Worm (Caenorhabditis elegans) whole organism, young adult: ENCODE data around the gene toca-1.

Source experiments
- B0035.1 ChIP-seq: sonication (generic microtip); optimal IDR thresholded peaks from 2 replicates; lab custom pipeline; 2016; ENCODE audit warnings: missing genetic modification characterization, mild to moderate bottlenecking, missing compliant biosample characterization, missing genotype, missing genetic modification reagents
- B0261.1 ChIP-seq: sonication (generic microtip); optimal IDR thresholded peaks from 2 replicates; lab custom pipeline; 2016; ENCODE audit warnings: mild to moderate bottlenecking, missing genetic modification characterization, moderate library complexity, missing compliant biosample characterization
- D2030.7 ChIP-seq: fragments of 200-800 bp; sonication (Bioruptor generic); IDR thresholded peaks from 2 replicates; pipeline ENCODE4 v1.3.6; 2022; ENCODE audit warnings: missing genetic modification reagents, missing genetic modification characterization, missing compliant biosample characterization
- F23B12.7 ChIP-seq: sonication (generic microtip); optimal IDR thresholded peaks from 2 replicates; lab custom pipeline; 2017; ENCODE audit warnings: missing genetic modification characterization, mild to moderate bottlenecking, missing compliant biosample characterization, antibody characterized with exemption, moderate library complexity; ENCODE audit not compliant: insufficient read depth
- F37B4.10 ChIP-seq: fragments of 200-800 bp; sonication (Bioruptor generic); IDR thresholded peaks from 2 replicates; pipeline ENCODE4 v1.3.6; 2022; ENCODE audit warnings: missing genetic modification characterization, missing compliant biosample characterization
- F39B2.1 ChIP-seq: fragments of 200-800 bp; sonication (Bioruptor generic); IDR thresholded peaks from 2 replicates; pipeline ENCODE4 v1.3.6; 2022; ENCODE audit warnings: missing genetic modification reagents, missing genetic modification characterization, missing compliant biosample characterization
- F55B11.4 ChIP-seq: sonication (generic microtip); optimal IDR thresholded peaks from 2 replicates; lab custom pipeline; 2016; ENCODE audit warnings: missing compliant biosample characterization, missing genetic modification characterization, borderline replicate concordance; ENCODE audit not compliant: insufficient read depth
- Y53F4B.3 ChIP-seq: fragments of 200-800 bp; sonication (Bioruptor generic); IDR thresholded peaks from 2 replicates; pipeline ENCODE4 v1.3.6; 2022; ENCODE audit warnings: missing genetic modification reagents, missing genetic modification characterization, missing compliant biosample characterization
- ZK185.1 ChIP-seq: sonication (generic microtip); optimal IDR thresholded peaks from 2 replicates; lab custom pipeline; 2016; ENCODE audit warnings: mild to moderate bottlenecking, missing genetic modification characterization, missing compliant biosample characterization; ENCODE audit not compliant: poor library complexity, severe bottlenecking
- attf-5 ChIP-seq: fragments of 200-800 bp; sonication (Bioruptor generic); optimal IDR thresholded peaks from 2 replicates; lab custom pipeline; 2018; ENCODE audit warnings: mild to moderate bottlenecking, missing genetic modification characterization, missing compliant biosample characterization
- attf-6 ChIP-seq: fragments of 200-800 bp; sonication (Bioruptor generic); IDR thresholded peaks from 2 replicates; pipeline ENCODE4 v1.3.6; 2022; ENCODE audit warnings: missing genetic modification reagents, missing genetic modification characterization, missing compliant biosample characterization
- ceh-91 ChIP-seq: fragments of 200-800 bp; sonication (Bioruptor generic); IDR thresholded peaks from 2 replicates; pipeline ENCODE4 v1.3.6; 2022; ENCODE audit warnings: missing genetic modification reagents, missing genetic modification characterization, missing compliant biosample characterization
- chd-7 ChIP-seq: sonication (generic microtip); optimal IDR thresholded peaks from 2 replicates; lab custom pipeline; 2016; ENCODE audit warnings: mild to moderate bottlenecking, missing genetic modification characterization, moderate library complexity, missing compliant biosample characterization
- dpff-1 ChIP-seq: sonication (generic microtip); optimal IDR thresholded peaks from 2 replicates; lab custom pipeline; 2017; ENCODE audit warnings: mild to moderate bottlenecking, missing genetic modification characterization, missing compliant biosample characterization
- him-1 ChIP-seq: sonication (generic microtip); optimal IDR thresholded peaks from 2 replicates; lab custom pipeline; 2016; ENCODE audit warnings: missing genotype, missing genetic modification reagents, missing genetic modification characterization, missing compliant biosample characterization
- hmg-1.2 ChIP-seq: fragments of 200-800 bp; sonication (Bioruptor generic); IDR thresholded peaks from 2 replicates; pipeline ENCODE4 v1.3.6; 2022; ENCODE audit warnings: missing genetic modification reagents, missing genetic modification characterization, missing compliant biosample characterization
- hrde-1 ChIP-seq: sonication (generic microtip); optimal IDR thresholded peaks from 2 replicates; lab custom pipeline; 2016; ENCODE audit warnings: missing genetic modification characterization, mild to moderate bottlenecking, missing compliant biosample characterization, moderate library complexity, missing genotype, missing genetic modification reagents, borderline replicate concordance
- let-607 ChIP-seq, 2 experiments: fragments of 200-800 bp in 1 of 2; sonication (Bioruptor generic) in 1 of 2; sonication (generic microtip) in 1 of 2; optimal IDR thresholded peaks; 2 replicates each; lab custom pipeline; 2016 to 2018; ENCODE audit warnings: mild to moderate bottlenecking in 2 of 2, missing compliant biosample characterization in 2 of 2, missing genetic modification characterization in 2 of 2, moderate library complexity in 2 of 2, missing genotype in 1 of 2
- lin-26 ChIP-seq: fragments of 200-800 bp; sonication (Bioruptor generic); IDR thresholded peaks from 2 replicates; pipeline ENCODE4 v1.3.6; 2022; ENCODE audit warnings: missing genetic modification reagents, missing genetic modification characterization, missing compliant biosample characterization
- lin-40 ChIP-seq: sonication (generic microtip); optimal IDR thresholded peaks from 2 replicates; lab custom pipeline; 2016; ENCODE audit warnings: missing genetic modification characterization, mild to moderate bottlenecking, missing compliant biosample characterization, missing genotype, missing genetic modification reagents
- lsy-27 ChIP-seq: sonication (generic microtip); optimal IDR thresholded peaks from 2 replicates; lab custom pipeline; 2017; ENCODE audit warnings: missing genetic modification characterization, mild to moderate bottlenecking, missing compliant biosample characterization, antibody characterized with exemption, missing genotype, borderline replicate concordance; ENCODE audit not compliant: insufficient read depth
- mcd-1 ChIP-seq: fragments of 200-800 bp; sonication (Bioruptor generic); IDR thresholded peaks from 2 replicates; pipeline ENCODE4 v1.3.6; 2022; ENCODE audit warnings: missing genetic modification reagents, missing genetic modification characterization, missing compliant biosample characterization
- mes-4 ChIP-seq: sonication (generic microtip); optimal IDR thresholded peaks from 2 replicates; lab custom pipeline; 2016; ENCODE audit warnings: missing genotype, missing genetic modification characterization, missing compliant biosample characterization
- mxl-1 ChIP-seq: sonication (generic microtip); optimal IDR thresholded peaks from 2 replicates; lab custom pipeline; 2016; ENCODE audit warnings: missing genetic modification characterization, missing compliant biosample characterization
- nhr-179 ChIP-seq: sonication (generic microtip); optimal IDR thresholded peaks from 2 replicates; lab custom pipeline; 2016; ENCODE audit warnings: mild to moderate bottlenecking, missing genetic modification characterization, missing compliant biosample characterization
- nhr-90 ChIP-seq: sonication (generic microtip); optimal IDR thresholded peaks from 2 replicates; lab custom pipeline; 2016; ENCODE audit warnings: missing genotype, mild to moderate bottlenecking, missing genetic modification characterization, missing compliant biosample characterization
- repo-1 ChIP-seq: sonication (generic microtip); optimal IDR thresholded peaks from 2 replicates; lab custom pipeline; 2017; ENCODE audit warnings: mild to moderate bottlenecking, missing genetic modification characterization, missing compliant biosample characterization
- sdz-38 ChIP-seq: sonication (generic microtip); optimal IDR thresholded peaks from 2 replicates; lab custom pipeline; 2016; ENCODE audit warnings: missing genotype, missing genetic modification characterization, missing compliant biosample characterization
- snpc-4 ChIP-seq, 5 experiments: fragments of 150-350 bp in 1 of 5; sonication (generic microtip) in 4 of 5; optimal IDR thresholded peaks; 2 replicates each; lab custom pipeline; 2014 to 2018; ENCODE audit warnings: missing genetic modification characterization in 5 of 5, missing biosample characterization in 3 of 5, antibody characterized with exemption in 2 of 5, mild to moderate bottlenecking in 2 of 5, missing compliant biosample characterization in 2 of 5, missing genotype in 2 of 5, moderate library complexity in 2 of 5, missing genetic modification reagents in 1 of 5
- somi-1 ChIP-seq: fragments of 200-800 bp; sonication (Bioruptor generic); optimal IDR thresholded peaks from 2 replicates; lab custom pipeline; 2018; ENCODE audit warnings: mild to moderate bottlenecking, missing genetic modification characterization, missing compliant biosample characterization
- sptf-2 ChIP-seq: fragments of 200-800 bp; sonication (Bioruptor generic); optimal IDR thresholded peaks from 2 replicates; lab custom pipeline; 2018; ENCODE audit warnings: mild to moderate bottlenecking, missing genetic modification characterization, missing compliant biosample characterization
- unc-130 ChIP-seq: sonication (generic microtip); optimal IDR thresholded peaks from 2 replicates; lab custom pipeline; 2016; ENCODE audit warnings: missing genetic modification reagents, missing genetic modification characterization, missing compliant biosample characterization
- zim-3 ChIP-seq: sonication (generic microtip); optimal IDR thresholded peaks from 2 replicates; lab custom pipeline; 2017; ENCODE audit warnings: mild to moderate bottlenecking, missing genetic modification characterization, moderate library complexity, missing compliant biosample characterization
- ztf-25 ChIP-seq: fragments of 200-800 bp; sonication (Bioruptor generic); IDR thresholded peaks from 2 replicates; pipeline ENCODE4 v1.3.6; 2022; ENCODE audit warnings: missing genetic modification reagents, missing genetic modification characterization, missing compliant biosample characterization
- ztf-28 ChIP-seq: fragments of 200-800 bp; sonication (Bioruptor generic); IDR thresholded peaks from 2 replicates; pipeline ENCODE4 v1.3.6; 2022; ENCODE audit warnings: missing genetic modification reagents, missing genetic modification characterization, missing compliant biosample characterization

The toca-1 gene

ce11 chrX:1497581-1497980 lies 23.7 kb downstream of the toca-1 start, which contains the start of gene F09E10.6:
Gene F09E10.6 (minus strand): TSS chrX:1497681.
- TF ChIP-seq let-607 (tag; optimal IDR thresholded peaks at IDR 0.05; lab: Kevin White, UChicago) (no peak), ceh-91 (GFP tag; lab: Robert Waterston, UW) (no peak), mes-4 (tag; lab: Kevin White, UChicago) (no peak), mxl-1 (tag; lab: Kevin White, UChicago) (no peak), nhr-90 (tag; lab: Kevin White, UChicago) (no peak), unc-130 (GFP tag; lab: Kevin White, UChicago) (no peak), chd-7 (tag; lab: Kevin White, UChicago) (no peak), sdz-38 (tag; lab: Kevin White, UChicago) (no peak), hmg-1.2 (no peak), F39B2.1 (GFP tag; lab: Robert Waterston, UW) (no peak), lsy-27 (tag; lab: Kevin White, UChicago) (no peak), F37B4.10 (GFP tag; lab: Robert Waterston, UW) (no peak), dpff-1 (tag; lab: Kevin White, UChicago) (no peak)

ce11 chrX:1495980-1496379 lies 25.3 kb downstream of the toca-1 start:
- TF ChIP-seq nhr-179 (tag; lab: Kevin White, UChicago) = no peak
- TF ChIP-seq F55B11.4 (tag; lab: Kevin White, UChicago) = no peak
- no peak for TF ChIP-seq D2030.7 (GFP tag; lab: Robert Waterston, UW)
- no peak for TF ChIP-seq hmg-1.2
- TF ChIP-seq sptf-2 (GFP tag; lab: Kevin White, UChicago) = no peak
- TF ChIP-seq attf-5 (GFP tag; lab: Kevin White, UChicago) = no peak
- no peak for TF ChIP-seq F23B12.7 (tag; lab: Kevin White, UChicago)
- TF ChIP-seq lin-26 = no peak
- no peak for TF ChIP-seq B0261.1 (tag; lab: Kevin White, UChicago)
- TF ChIP-seq him-1 (tag; lab: Kevin White, UChicago) = no peak
- no peak for TF ChIP-seq Y53F4B.3 (GFP tag; lab: Robert Waterston, UW)
- TF ChIP-seq repo-1 = no peak
- TF ChIP-seq ztf-25 = no peak
- TF ChIP-seq snpc-4 (GFP tag; optimal IDR thresholded peaks at IDR 0.05; lab: Kevin White, UChicago) = no peak
- no peak for TF ChIP-seq snpc-4 (tag; optimal IDR thresholded peaks at IDR 0.05; lab: Kevin White, UChicago)
- no peak for TF ChIP-seq ZK185.1 (tag; lab: Kevin White, UChicago)

ce11 chrX:1494256-1494655 lies 27.0 kb downstream of the toca-1 start, which contains the start of gene F09E10.5:
Gene F09E10.5 (minus strand): TSS chrX:1494356.
- TF ChIP-seq mcd-1 (GFP tag; lab: Robert Waterston, UW) = no peak
- no peak for TF ChIP-seq ztf-28 (GFP tag; lab: Robert Waterston, UW)
- no peak for TF ChIP-seq hmg-1.2
- no peak for TF ChIP-seq somi-1 (GFP tag; lab: Kevin White, UChicago)
- TF ChIP-seq hrde-1 (tag; lab: Kevin White, UChicago) = no peak
- no peak for TF ChIP-seq ztf-25
- TF ChIP-seq lin-40 = no peak
- TF ChIP-seq zim-3 (tag; lab: Kevin White, UChicago) = no peak
- TF ChIP-seq B0035.1 (tag; lab: Kevin White, UChicago) = no peak
- no peak for TF ChIP-seq attf-6 (GFP tag; lab: Robert Waterston, UW)
- TF ChIP-seq F37B4.10 (GFP tag; lab: Robert Waterston, UW) = no peak
- TF ChIP-seq sptf-2 (GFP tag; lab: Kevin White, UChicago) = no peak
- TF ChIP-seq sdz-38 (tag; lab: Kevin White, UChicago) = no peak
- TF ChIP-seq F23B12.7 (tag; lab: Kevin White, UChicago) = no peak
